Fruit fly (Drosophila melanogaster): Measurements from ENCODE around the gene CG42272.

The CG42272 gene

DNA sequence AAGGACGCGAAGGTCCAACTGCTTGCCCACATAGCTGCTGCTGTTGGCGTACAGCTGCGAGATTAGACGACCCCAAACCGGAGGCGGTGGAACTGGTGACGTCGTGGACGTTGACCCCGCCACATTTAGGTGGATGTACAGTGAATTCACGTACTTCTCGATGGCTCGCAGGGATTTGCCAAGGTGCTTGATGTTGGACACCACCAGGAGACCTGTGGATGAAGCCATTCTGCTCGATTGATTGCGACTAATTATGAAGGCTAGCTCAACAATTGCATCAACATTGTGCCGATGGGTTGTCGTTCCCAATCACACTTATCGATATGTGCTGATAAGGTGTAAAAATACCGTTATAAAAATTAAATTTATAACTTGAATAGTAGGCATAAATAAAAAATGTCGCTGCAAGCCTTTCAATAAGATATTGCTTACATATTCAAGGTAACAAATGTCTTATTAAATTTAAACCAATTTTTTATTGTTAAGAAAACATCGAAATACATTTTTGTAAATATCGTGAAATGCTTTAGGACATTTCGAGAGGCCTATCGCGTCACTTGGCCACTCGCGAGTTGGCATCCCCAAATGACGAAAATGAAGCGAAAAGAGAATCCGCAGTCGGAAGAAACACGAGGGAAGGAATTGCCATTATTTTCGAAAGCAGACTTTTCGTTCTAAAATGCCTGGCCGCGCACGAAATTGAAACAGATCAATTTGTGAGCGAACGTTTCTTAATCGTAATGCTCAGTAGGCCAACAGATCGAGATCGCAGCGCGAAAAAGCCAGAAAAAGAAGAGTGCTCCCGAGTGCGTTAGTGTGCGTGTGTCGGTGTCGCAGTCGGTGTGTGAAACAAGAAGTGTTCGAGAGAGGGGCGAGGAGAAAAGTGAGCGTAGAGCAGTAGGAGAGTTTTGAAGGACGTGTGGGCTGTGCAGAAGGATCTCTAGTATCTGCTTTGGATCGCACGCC, 34.0 kb upstream of the CG42272 start, which contains the start of the genes Ppat-Dpck and scny (continued):
- TF ChIP-seq CrebA (GFP tag; optimal IDR thresholded peaks at IDR 0.05; ENCODE audit: borderline replicate concordance) = no peak
- no peak for TF ChIP-seq ey (GFP tag; optimal IDR thresholded peaks at IDR 0.05)
- no peak for TF ChIP-seq tai (GFP tag; optimal IDR thresholded peaks at IDR 0.05)
- TF ChIP-seq dmrt93B (GFP tag; optimal IDR thresholded peaks at IDR 0.05) = no peak
- no peak for TF ChIP-seq Mio (GFP tag; optimal IDR thresholded peaks at IDR 0.05)
- TF ChIP-seq CG32264 (GFP tag; optimal IDR thresholded peaks at IDR 0.05) = no peak
- no peak for TF ChIP-seq Dfd (GFP tag; optimal IDR thresholded peaks at IDR 0.05)

DNA sequence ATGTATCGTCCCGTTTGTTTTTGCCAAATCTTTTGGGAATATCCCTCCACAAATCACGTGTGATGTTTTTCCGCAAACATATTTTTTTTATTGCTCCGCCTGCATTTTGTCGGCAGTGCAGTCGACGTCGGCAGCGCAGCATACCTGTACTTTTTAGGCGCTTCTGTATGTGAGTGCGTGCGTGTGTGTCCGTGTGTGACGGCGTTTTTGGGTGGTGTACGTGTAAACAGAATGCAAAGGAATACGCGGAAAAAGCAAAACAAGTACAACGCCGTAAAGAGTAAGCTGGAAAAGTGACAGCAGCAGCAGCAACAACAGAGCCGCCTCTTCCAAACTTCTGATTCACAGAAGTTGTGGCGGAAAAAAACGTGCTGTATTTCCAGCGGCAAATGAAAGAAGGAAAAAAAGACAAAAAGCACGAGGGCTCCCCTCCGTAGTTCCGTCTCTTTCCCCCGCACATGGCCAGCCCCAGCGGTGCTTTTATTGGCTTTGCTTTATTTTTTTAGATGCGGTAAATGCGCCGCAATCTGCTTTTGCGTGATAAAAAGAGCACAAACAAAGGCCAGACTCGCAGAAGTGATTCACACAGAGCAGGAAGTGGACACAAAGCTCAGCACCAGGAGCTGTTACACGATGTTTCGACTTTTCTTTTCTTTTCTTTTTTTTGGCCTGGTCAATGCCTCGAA, 32.6 kb upstream of the CG42272 start:
- TF ChIP-seq lola (GFP tag; optimal IDR thresholded peaks at IDR 0.05) = no peak
- TF ChIP-seq CG9705 (GFP tag; optimal IDR thresholded peaks at IDR 0.05) = peak; percentile 15
- TF ChIP-seq Sp1 (GFP tag; optimal IDR thresholded peaks at IDR 0.05) = peak; percentile 60
- TF ChIP-seq Myc (optimal IDR thresholded peaks at IDR 0.05) = no peak
- TF ChIP-seq psq (GFP tag; optimal IDR thresholded peaks at IDR 0.05) = peak; percentile 95
- peak; percentile 9 for TF ChIP-seq HLH106 (tag; optimal IDR thresholded peaks at IDR 0.05)
- TF ChIP-seq sage (GFP tag; optimal IDR thresholded peaks at IDR 0.05) = no peak
- TF ChIP-seq pan (optimal IDR thresholded peaks at IDR 0.05) = no peak
- TF ChIP-seq dsf (GFP tag; optimal IDR thresholded peaks at IDR 0.05; ENCODE audit: borderline replicate concordance) = no peak
- TF ChIP-seq jim (GFP tag; optimal IDR thresholded peaks at IDR 0.05) = peak; percentile 41
- peak; percentile 8 for TF ChIP-seq Dif (GFP tag; optimal IDR thresholded peaks at IDR 0.05; ENCODE audit: partially characterized antibody)
- no peak for TF ChIP-seq Rel (GFP tag; optimal IDR thresholded peaks at IDR 0.05)
- peak; percentile 95 for TF ChIP-seq Rel (tag; optimal IDR thresholded peaks at IDR 0.05)

DNA sequence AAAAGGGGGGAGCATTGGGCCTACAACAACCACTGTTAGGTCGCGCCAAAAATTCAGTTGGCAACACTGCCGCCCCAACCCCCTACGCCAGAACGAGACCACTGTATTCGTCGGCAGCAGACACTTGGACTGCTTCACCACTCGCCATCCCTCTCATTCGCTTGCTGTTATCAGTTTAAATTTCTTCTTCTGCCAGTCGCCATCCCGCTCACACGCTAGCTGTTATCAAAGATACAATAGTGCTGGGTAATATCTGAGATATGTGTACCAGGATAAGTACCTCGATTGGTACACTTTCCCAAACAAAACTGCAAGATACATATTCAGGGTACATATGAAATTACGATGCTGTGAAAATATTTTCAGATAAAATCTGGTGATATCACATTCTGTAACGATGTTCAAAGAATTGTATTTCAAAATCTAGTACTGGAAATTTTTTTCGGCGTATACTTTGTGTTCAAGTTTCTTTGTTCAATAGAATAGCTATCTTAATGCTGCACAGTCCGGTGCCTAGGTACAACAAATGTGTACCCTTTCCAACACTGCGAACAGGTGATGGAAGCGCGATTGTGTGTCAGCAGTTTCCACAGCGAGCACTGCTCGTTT, 31.9 kb upstream of the CG42272 start:
- peak; percentile 45 for TF ChIP-seq psq (GFP tag; optimal IDR thresholded peaks at IDR 0.05)
- peak; percentile 94 for TF ChIP-seq OdsH (GFP tag; optimal IDR thresholded peaks at IDR 0.05)
- peak; percentile 95 for TF ChIP-seq woc (GFP tag; optimal IDR thresholded peaks at IDR 0.05)
- peak; percentile 59 for TF ChIP-seq Hr83 (GFP tag; optimal IDR thresholded peaks at IDR 0.05; ENCODE audit: poor library complexity, severe bottlenecking)
- peak; percentile 93 for TF ChIP-seq fru (GFP tag; optimal IDR thresholded peaks at IDR 0.05)
- TF ChIP-seq dl (GFP tag; optimal IDR thresholded peaks at IDR 0.05; ENCODE audit: insufficient read depth in 1 of 2, partially characterized antibody in 2 of 2) = peak in 1 of 2 experiments; percentile 41
- peak; percentile 92 for TF ChIP-seq Myc (optimal IDR thresholded peaks at IDR 0.05)
- TF ChIP-seq foxo (GFP tag; optimal IDR thresholded peaks at IDR 0.05) = peak; percentile 60 to 93
- no peak for TF ChIP-seq Vsx2 (GFP tag; optimal IDR thresholded peaks at IDR 0.05; ENCODE audit: partially characterized antibody)
- TF ChIP-seq sv (GFP tag; optimal IDR thresholded peaks at IDR 0.05) = peak; percentile 89
- peak; percentile 89 for TF ChIP-seq Jra (GFP tag; optimal IDR thresholded peaks at IDR 0.05)
- peak; percentile 93 for TF ChIP-seq h (GFP tag; optimal IDR thresholded peaks at IDR 0.05)
- peak; percentile 91 for TF ChIP-seq rgr (GFP tag; optimal IDR thresholded peaks at IDR 0.05)
- TF ChIP-seq Hnf4 (GFP tag; optimal IDR thresholded peaks at IDR 0.05) = no peak
- TF ChIP-seq dmrt93B (GFP tag; optimal IDR thresholded peaks at IDR 0.05) = no peak
- peak; percentile 89 for TF ChIP-seq HLH106 (tag; optimal IDR thresholded peaks at IDR 0.05)
- no peak for TF ChIP-seq usp (GFP tag; optimal IDR thresholded peaks at IDR 0.05)
- no peak for TF ChIP-seq Rel (GFP tag; optimal IDR thresholded peaks at IDR 0.05)
- peak; percentile 86 for TF ChIP-seq Rel (tag; optimal IDR thresholded peaks at IDR 0.05)
- no peak for TF ChIP-seq Dfd (GFP tag; optimal IDR thresholded peaks at IDR 0.05)
- no peak for TF ChIP-seq brk (GFP tag; optimal IDR thresholded peaks at IDR 0.05)
- no peak for TF ChIP-seq sage (GFP tag; optimal IDR thresholded peaks at IDR 0.05)
- TF ChIP-seq CG9705 (GFP tag; optimal IDR thresholded peaks at IDR 0.05) = peak; percentile 73
- TF ChIP-seq Mio (GFP tag; optimal IDR thresholded peaks at IDR 0.05) = peak; percentile 66
- TF ChIP-seq ey (GFP tag; optimal IDR thresholded peaks at IDR 0.05) = peak; percentile 93
- TF ChIP-seq lola (GFP tag; optimal IDR thresholded peaks at IDR 0.05) = no peak
- no peak for TF ChIP-seq Abd-B (GFP tag; optimal IDR thresholded peaks at IDR 0.05)
- peak; percentile 14 for TF ChIP-seq dsf (GFP tag; optimal IDR thresholded peaks at IDR 0.05; ENCODE audit: borderline replicate concordance)
- peak; percentile 85 for TF ChIP-seq CG32264 (GFP tag; optimal IDR thresholded peaks at IDR 0.05)
- TF ChIP-seq pan (optimal IDR thresholded peaks at IDR 0.05) = no peak
- no peak for TF ChIP-seq N (GFP tag; optimal IDR thresholded peaks at IDR 0.05)
- TF ChIP-seq br (GFP tag; optimal IDR thresholded peaks at IDR 0.05) = peak; percentile 94
- peak; percentile 88 for TF ChIP-seq Sp1 (GFP tag; optimal IDR thresholded peaks at IDR 0.05)
- peak; percentile 49 for TF ChIP-seq Dif (GFP tag; optimal IDR thresholded peaks at IDR 0.05; ENCODE audit: partially characterized antibody)
- TF ChIP-seq GATAd (GFP tag; optimal IDR thresholded peaks at IDR 0.05) = peak; percentile 100
- TF ChIP-seq jim (GFP tag; optimal IDR thresholded peaks at IDR 0.05) = peak; percentile 88
- no peak for TF ChIP-seq tai (GFP tag; optimal IDR thresholded peaks at IDR 0.05)
